Fruit fly (Drosophila melanogaster) whole organism: ENCODE data around the gene CG5961.

Experiments used
- CG8478 ChIP-seq: fragments of >200 bp; optimal IDR thresholded peaks from 2 replicates; lab custom pipeline; 2018; ENCODE audit warnings: inconsistent platforms
- EcR ChIP-seq, 2 experiments: fragments of >200 bp; optimal IDR thresholded peaks; 2 replicates each; lab custom pipeline; 2017; ENCODE audit warnings: missing biosample characterization in 2 of 2, missing genetic modification characterization in 2 of 2, missing genetic modification reagents in 2 of 2
- usp ChIP-seq: fragments of >200 bp; optimal IDR thresholded peaks from 2 replicates; lab custom pipeline; 2017; ENCODE audit warnings: missing biosample characterization, missing genetic modification characterization, mixed read lengths

DNA sequence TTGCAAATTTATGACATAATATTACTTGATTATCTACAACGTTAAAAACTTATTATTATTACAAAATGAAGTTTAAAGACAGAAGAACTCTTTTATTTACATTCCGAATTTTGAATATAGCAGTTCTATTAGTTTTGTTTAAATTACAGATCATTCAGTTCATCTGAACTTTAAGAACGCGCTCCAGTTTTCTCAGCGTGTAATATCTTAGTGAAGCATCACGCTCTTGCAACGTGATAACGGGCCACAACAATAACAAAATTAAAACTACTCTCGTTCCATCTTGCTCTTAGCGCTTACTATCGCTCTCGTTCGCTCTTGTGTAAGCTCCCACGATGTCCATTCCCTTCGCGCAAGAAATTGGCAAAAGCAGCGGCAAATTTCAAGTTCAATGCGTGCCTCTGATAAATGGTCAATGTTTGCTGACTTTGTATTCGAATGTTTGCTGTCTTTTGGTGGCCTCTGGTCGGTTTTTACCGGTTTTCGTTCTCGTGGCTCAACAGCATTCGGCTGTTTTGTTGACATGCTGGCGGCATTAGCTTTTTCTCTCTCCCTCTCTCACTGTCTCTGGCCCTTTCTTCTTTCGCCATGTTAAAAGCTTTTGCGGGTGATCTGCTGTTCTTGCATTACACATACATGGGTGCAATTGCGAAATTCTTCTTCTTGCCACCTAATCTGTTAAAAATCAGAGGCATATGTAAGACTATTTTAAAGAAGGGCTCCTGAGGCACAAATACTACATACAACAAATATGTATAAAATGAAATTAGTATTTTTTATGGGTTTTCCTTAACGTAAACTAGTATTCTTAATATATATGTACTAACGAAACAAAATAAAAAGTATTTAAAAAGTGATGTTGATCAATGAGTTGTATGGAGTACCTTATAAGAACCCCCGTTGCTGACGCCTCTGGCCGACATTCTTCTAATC, 17.2 kb downstream of the CG5961 start:
- TF ChIP-seq EcR (GFP tag; optimal IDR thresholded peaks at IDR 0.05; lab: Kevin White, UChicago) (no peak), CG8478 (lab: Kevin White, UChicago) (peak; percentile 7), usp (GFP tag; lab: Kevin White, UChicago) (no peak)
